Worm (Caenorhabditis elegans) whole organism, young adult: ENCODE data around the gene urb-1.

Source experiments
- C17E4.6 ChIP-seq: fragments of 200-800 bp; sonication (Bioruptor generic); IDR thresholded peaks from 2 replicates; pipeline ENCODE4 v1.3.6; 2022; ENCODE audit warnings: missing genetic modification reagents, missing genetic modification characterization, missing compliant biosample characterization
- F10E7.11 ChIP-seq: sonication (generic microtip); optimal IDR thresholded peaks from 2 replicates; lab custom pipeline; 2017; ENCODE audit warnings: mild to moderate bottlenecking, missing genetic modification characterization, moderate library complexity, missing compliant biosample characterization
- F23B12.7 ChIP-seq: sonication (generic microtip); optimal IDR thresholded peaks from 2 replicates; lab custom pipeline; 2017; ENCODE audit warnings: missing genetic modification characterization, mild to moderate bottlenecking, missing compliant biosample characterization, antibody characterized with exemption, moderate library complexity; ENCODE audit not compliant: insufficient read depth
- F33H1.4 ChIP-seq: fragments of 200-800 bp; sonication (Bioruptor generic); IDR thresholded peaks from 2 replicates; pipeline ENCODE4 v1.3.6; 2022; ENCODE audit warnings: missing genetic modification reagents, missing genetic modification characterization, missing compliant biosample characterization
- F49E8.2 ChIP-seq: sonication (generic microtip); optimal IDR thresholded peaks from 3 replicates; lab custom pipeline; 2017; ENCODE audit warnings: missing genetic modification characterization, mild to moderate bottlenecking, missing compliant biosample characterization, antibody characterized with exemption, moderate library complexity; ENCODE audit not compliant: insufficient read depth
- Y53F4B.3 ChIP-seq: fragments of 200-800 bp; sonication (Bioruptor generic); IDR thresholded peaks from 2 replicates; pipeline ENCODE4 v1.3.6; 2022; ENCODE audit warnings: missing genetic modification reagents, missing genetic modification characterization, missing compliant biosample characterization
- Y53G8AR.9 ChIP-seq: fragments of 200-800 bp; sonication (Bioruptor generic); conservative IDR thresholded peaks from 2 replicates; pipeline ENCODE4 v1.3.6; 2022; ENCODE audit warnings: missing genetic modification reagents, missing genetic modification characterization, missing compliant biosample characterization
- Y56A3A.18 ChIP-seq: fragments of 200-800 bp; sonication (Bioruptor generic); IDR thresholded peaks from 2 replicates; pipeline ENCODE4 v1.3.6; 2022; ENCODE audit warnings: missing genetic modification reagents, missing genetic modification characterization, missing compliant biosample characterization
- ZK185.1 ChIP-seq: sonication (generic microtip); optimal IDR thresholded peaks from 2 replicates; lab custom pipeline; 2016; ENCODE audit warnings: mild to moderate bottlenecking, missing genetic modification characterization, missing compliant biosample characterization; ENCODE audit not compliant: poor library complexity, severe bottlenecking
- ama-1 ChIP-seq, 3 experiments: fragments of 150-350 bp in 1 of 3; sonication (generic microtip) in 2 of 3; optimal IDR thresholded peaks; 2 replicates each; lab custom pipeline; 2014 to 2018; ENCODE audit warnings: missing biosample characterization in 2 of 3, missing genetic modification characterization in 2 of 3, missing genetic modification reagents in 2 of 3
- cebp-1 ChIP-seq, 2 experiments: fragments of 200-800 bp in 1 of 2; sonication (Bioruptor generic) in 1 of 2; sonication (generic microtip) in 1 of 2; IDR thresholded peaks in 1 of 2; optimal IDR thresholded peaks in 1 of 2; 2 replicates each; pipeline versions ENCODE4 v1.3.6 to Lab custom; 2017 to 2022; ENCODE audit warnings: missing compliant biosample characterization in 2 of 2, missing genetic modification characterization in 2 of 2, mild to moderate bottlenecking in 1 of 2, missing genetic modification reagents in 1 of 2, moderate library complexity in 1 of 2
- ceh-100 ChIP-seq: fragments of 200-800 bp; sonication (Bioruptor generic); IDR thresholded peaks from 2 replicates; pipeline ENCODE4 v1.3.6; 2022; ENCODE audit warnings: missing genetic modification reagents, missing genetic modification characterization, missing compliant biosample characterization
- ceh-27 ChIP-seq: fragments of 200-800 bp; sonication (Bioruptor generic); optimal IDR thresholded peaks from 2 replicates; lab custom pipeline; 2018; ENCODE audit warnings: mild to moderate bottlenecking, missing genetic modification characterization, moderate library complexity, missing compliant biosample characterization
- ceh-58 ChIP-seq: fragments of 200-800 bp; sonication (Bioruptor generic); IDR thresholded peaks from 2 replicates; pipeline ENCODE4 v1.3.6; 2022; ENCODE audit warnings: missing genetic modification characterization, missing compliant biosample characterization
- dox-1 ChIP-seq: fragments of 200-800 bp; sonication (Bioruptor generic); IDR thresholded peaks from 2 replicates; pipeline ENCODE4 v1.3.6; 2022; ENCODE audit warnings: missing genetic modification reagents, missing genetic modification characterization, missing compliant biosample characterization
- dpl-1 ChIP-seq: fragments of 150-350 bp; optimal IDR thresholded peaks from 2 replicates; lab custom pipeline; 2014; ENCODE audit warnings: missing biosample characterization, missing genetic modification reagents, missing genetic modification characterization
- efl-1 ChIP-seq: fragments of 150-350 bp; optimal IDR thresholded peaks from 2 replicates; lab custom pipeline; 2014; ENCODE audit warnings: missing biosample characterization, missing genetic modification reagents, missing genetic modification characterization
- egrh-3 ChIP-seq: fragments of 200-800 bp; sonication (Bioruptor generic); IDR thresholded peaks from 2 replicates; pipeline ENCODE4 v1.3.6; 2022; ENCODE audit warnings: missing genetic modification reagents, missing genetic modification characterization, missing compliant biosample characterization
- ekl-4 ChIP-seq: fragments of 200-800 bp; sonication (Bioruptor generic); IDR thresholded peaks from 2 replicates; pipeline ENCODE4 v1.3.6; 2022; ENCODE audit warnings: missing genetic modification reagents, missing genetic modification characterization, missing compliant biosample characterization
- ets-4 ChIP-seq: fragments of 200-800 bp; sonication (Bioruptor generic); optimal IDR thresholded peaks from 2 replicates; lab custom pipeline; 2018; ENCODE audit warnings: mild to moderate bottlenecking, missing genetic modification characterization, missing compliant biosample characterization
- hlh-12 ChIP-seq: sonication (generic microtip); optimal IDR thresholded peaks from 2 replicates; lab custom pipeline; 2016; ENCODE audit warnings: missing genetic modification characterization, missing compliant biosample characterization
- hsf-1 ChIP-seq: fragments of 200-800 bp; sonication (Bioruptor generic); IDR thresholded peaks from 2 replicates; pipeline ENCODE4 v1.3.6; 2022; ENCODE audit warnings: missing genetic modification reagents, missing genetic modification characterization, missing compliant biosample characterization
- lin-54 ChIP-seq: fragments of 200-800 bp; sonication (Bioruptor generic); optimal IDR thresholded peaks from 2 replicates; lab custom pipeline; 2018; ENCODE audit warnings: mild to moderate bottlenecking, missing genetic modification characterization, missing compliant biosample characterization
- lir-1 ChIP-seq: fragments of 200-800 bp; sonication (Bioruptor generic); conservative IDR thresholded peaks from 2 replicates; pipeline ENCODE4 v1.3.6; 2022; ENCODE audit warnings: missing genetic modification reagents, missing genetic modification characterization, missing compliant biosample characterization
- lsl-1 ChIP-seq: fragments of 200-800 bp; sonication (Bioruptor generic); optimal IDR thresholded peaks from 2 replicates; lab custom pipeline; 2018; ENCODE audit warnings: mild to moderate bottlenecking, missing genetic modification characterization, moderate library complexity, missing compliant biosample characterization
- madf-3 ChIP-seq: fragments of 200-800 bp; sonication (Bioruptor generic); IDR thresholded peaks from 2 replicates; pipeline ENCODE4 v1.3.6; 2022; ENCODE audit warnings: missing genetic modification reagents, missing genetic modification characterization, missing compliant biosample characterization
- madf-6 ChIP-seq: fragments of 200-800 bp; sonication (Bioruptor generic); IDR thresholded peaks from 2 replicates; pipeline ENCODE4 v1.3.6; 2022; ENCODE audit warnings: missing genetic modification reagents, missing genetic modification characterization, missing compliant biosample characterization
- mcd-1 ChIP-seq: fragments of 200-800 bp; sonication (Bioruptor generic); IDR thresholded peaks from 2 replicates; pipeline ENCODE4 v1.3.6; 2022; ENCODE audit warnings: missing genetic modification reagents, missing genetic modification characterization, missing compliant biosample characterization
- mes-4 ChIP-seq: sonication (generic microtip); optimal IDR thresholded peaks from 2 replicates; lab custom pipeline; 2016; ENCODE audit warnings: missing genotype, missing genetic modification characterization, missing compliant biosample characterization
- nhr-27 ChIP-seq: fragments of 200-800 bp; sonication (Bioruptor generic); optimal IDR thresholded peaks from 2 replicates; lab custom pipeline; 2018; ENCODE audit warnings: mild to moderate bottlenecking, missing genetic modification characterization, moderate library complexity, missing compliant biosample characterization
- nhr-80 ChIP-seq: sonication (generic microtip); optimal IDR thresholded peaks from 2 replicates; lab custom pipeline; 2016; ENCODE audit warnings: missing genetic modification characterization, missing compliant biosample characterization
- nhr-90 ChIP-seq: sonication (generic microtip); optimal IDR thresholded peaks from 2 replicates; lab custom pipeline; 2016; ENCODE audit warnings: missing genotype, mild to moderate bottlenecking, missing genetic modification characterization, missing compliant biosample characterization
- pbrm-1 ChIP-seq: fragments of 200-800 bp; sonication (Bioruptor generic); IDR thresholded peaks from 2 replicates; pipeline ENCODE4 v1.3.6; 2022; ENCODE audit warnings: missing genetic modification reagents, missing genetic modification characterization, missing compliant biosample characterization
- rec-8 ChIP-seq, 2 experiments: sonication (generic microtip); optimal IDR thresholded peaks; 2 replicates each; lab custom pipeline; 2016; ENCODE audit warnings: mild to moderate bottlenecking in 2 of 2, missing genetic modification characterization in 2 of 2, missing genetic modification reagents in 2 of 2, missing genotype in 2 of 2, missing biosample characterization in 1 of 2, missing compliant biosample characterization in 1 of 2, moderate library complexity in 1 of 2
- sdz-38 ChIP-seq: sonication (generic microtip); optimal IDR thresholded peaks from 2 replicates; lab custom pipeline; 2016; ENCODE audit warnings: missing genotype, missing genetic modification characterization, missing compliant biosample characterization
- snpc-3.4 ChIP-seq: sonication (generic microtip); optimal IDR thresholded peaks from 2 replicates; lab custom pipeline; 2017; ENCODE audit warnings: missing genetic modification characterization, mild to moderate bottlenecking, missing compliant biosample characterization, antibody characterized with exemption, moderate library complexity, missing genotype, missing genetic modification reagents
- snpc-4 ChIP-seq, 5 experiments: fragments of 150-350 bp in 1 of 5; sonication (generic microtip) in 4 of 5; optimal IDR thresholded peaks; 2 replicates each; lab custom pipeline; 2014 to 2018; ENCODE audit warnings: missing genetic modification characterization in 5 of 5, missing biosample characterization in 3 of 5, antibody characterized with exemption in 2 of 5, mild to moderate bottlenecking in 2 of 5, missing compliant biosample characterization in 2 of 5, missing genotype in 2 of 5, moderate library complexity in 2 of 5, missing genetic modification reagents in 1 of 5
- somi-1 ChIP-seq: fragments of 200-800 bp; sonication (Bioruptor generic); optimal IDR thresholded peaks from 2 replicates; lab custom pipeline; 2018; ENCODE audit warnings: mild to moderate bottlenecking, missing genetic modification characterization, missing compliant biosample characterization
- tbx-9 ChIP-seq: sonication (generic microtip); optimal IDR thresholded peaks from 2 replicates; lab custom pipeline; 2016; ENCODE audit warnings: borderline replicate concordance, missing genetic modification characterization, inconsistent platforms, missing compliant biosample characterization
- tlf-1 ChIP-seq: fragments of 200-800 bp; sonication (Bioruptor generic); optimal IDR thresholded peaks from 2 replicates; lab custom pipeline; 2018; ENCODE audit warnings: mild to moderate bottlenecking, missing genetic modification characterization, missing compliant biosample characterization
- ztf-18 ChIP-seq: sonication (generic microtip); optimal IDR thresholded peaks from 2 replicates; lab custom pipeline; 2016; ENCODE audit warnings: missing genotype, mild to moderate bottlenecking, missing genetic modification characterization, missing compliant biosample characterization
- ztf-25 ChIP-seq: fragments of 200-800 bp; sonication (Bioruptor generic); IDR thresholded peaks from 2 replicates; pipeline ENCODE4 v1.3.6; 2022; ENCODE audit warnings: missing genetic modification reagents, missing genetic modification characterization, missing compliant biosample characterization

Gene urb-1

ce11 chrV:6438601-6439000 lies 14.6 kb upstream of the urb-1 start, which contains the start of gene T05H4.4:
TSS of gene T05H4.4 (plus strand) at chrV:6438901.
- TF ChIP-seq Y53G8AR.9 (no peak), F23B12.7 (no peak), ceh-27 (no peak), hsf-1 (GFP tag; lab: Robert Waterston, UW) (no peak), F33H1.4 (no peak), cebp-1 (GFP tag; IDR thresholded peaks at IDR 0.05; lab: Robert Waterston, UW) (no peak), cebp-1 (tag; optimal IDR thresholded peaks at IDR 0.05; lab: Kevin White, UChicago) (no peak), nhr-90 (tag; lab: Kevin White, UChicago) (no peak), madf-3 (GFP tag; lab: Robert Waterston, UW) (no peak), ztf-18 (tag; lab: Kevin White, UChicago) (no peak), hlh-12 (no peak), ets-4 (no peak), egrh-3 (GFP tag; lab: Robert Waterston, UW) (no peak), Y53F4B.3 (GFP tag; lab: Robert Waterston, UW) (no peak), sdz-38 (tag; lab: Kevin White, UChicago) (no peak), tlf-1 (GFP tag; lab: Kevin White, UChicago) (no peak), F10E7.11 (no peak), lir-1 (GFP tag; lab: Robert Waterston, UW) (no peak), ceh-100 (GFP tag; lab: Robert Waterston, UW) (no peak)

ce11 chrV:6436332-6436731 lies 12.4 kb upstream of the urb-1 start, which contains the start of gene hpo-19:
TSS of gene hpo-19 (plus strand) at chrV:6436645.
- peak; percentile 19; the same call in 1 of the 2 replicates for TF ChIP-seq ekl-4 (GFP tag; lab: Robert Waterston, UW)
- TF ChIP-seq mcd-1 (GFP tag; lab: Robert Waterston, UW) = no peak
- no peak for TF ChIP-seq tbx-9 (tag; lab: Kevin White, UChicago)
- 0 out of 2 replicates have a peak, but pooled peaks have one; percentile 54 for TF ChIP-seq madf-3 (GFP tag; lab: Robert Waterston, UW)
- TF ChIP-seq nhr-80 (tag; lab: Kevin White, UChicago) = peak; percentile 61
- TF ChIP-seq Y56A3A.18 = no peak
- no peak for TF ChIP-seq C17E4.6 (GFP tag; lab: Robert Waterston, UW)
- peak; percentile 35 for TF ChIP-seq F49E8.2
- TF ChIP-seq somi-1 (GFP tag; lab: Kevin White, UChicago) = no peak
- no peak for TF ChIP-seq dox-1 (GFP tag; lab: Robert Waterston, UW)
- TF ChIP-seq snpc-3.4 = peak; percentile 45
- peak; percentile 26; the same call in 1 of the 2 replicates for TF ChIP-seq madf-6 (GFP tag; lab: Robert Waterston, UW)

ce11 chrV:6433446-6434178 lies 9.7 kb upstream of the urb-1 start, which contains the start of the genes gad-1 and erfa-1:
TSS of gene gad-1 (minus strand) at chrV:6433496.
TSS of gene erfa-1 (plus strand) at chrV:6434128.
- TF ChIP-seq F33H1.4 (peak; percentile 78), C17E4.6 (GFP tag; lab: Robert Waterston, UW) (no peak), rec-8 (tag; optimal IDR thresholded peaks at IDR 0.05; lab: Kevin White, UChicago) (no peak), ceh-27 (peak; percentile 61), lin-54 (GFP tag; lab: Kevin White, UChicago) (peak; percentile 63), ZK185.1 (tag; lab: Kevin White, UChicago) (peak; percentile 50), ama-1 (optimal IDR thresholded peaks at IDR 0.05; lab: Kevin White, UChicago) (no peak), ama-1 (GFP tag; optimal IDR thresholded peaks at IDR 0.05; lab: Kevin White, UChicago) (no peak), dpl-1 (GFP tag; lab: Kevin White, UChicago) (no peak), madf-6 (GFP tag; lab: Robert Waterston, UW) (peak; percentile 69), ztf-25 (GFP tag; lab: Robert Waterston, UW) (0 out of 2 replicates have a peak, but pooled peaks have one; percentile 47), ceh-58 (GFP tag; lab: Robert Waterston, UW) (no peak), nhr-27 (tag; lab: Kevin White, UChicago) (no peak), mes-4 (tag; lab: Kevin White, UChicago) (no peak), snpc-4 (GFP tag; optimal IDR thresholded peaks at IDR 0.05; lab: Kevin White, UChicago) (no peak), snpc-4 (tag; optimal IDR thresholded peaks at IDR 0.05; lab: Kevin White, UChicago) (peak in 1 of 4 experiments; percentile 28), lsl-1 (GFP tag; lab: Kevin White, UChicago) (peak; percentile 77), pbrm-1 (GFP tag; lab: Robert Waterston, UW) (peak; percentile 22; the same call in 1 of the 2 replicates), efl-1 (peak; percentile 67)
